Worm (Caenorhabditis elegans) whole organism, mixed stage, embryonic: ENCODE results near the gene cytb-5.1.

Experiments
- bed-3 ChIP-seq: fragments of 200-800 bp; sonication (Bioruptor generic); optimal IDR thresholded peaks from 3 replicates; lab custom pipeline; 2018; ENCODE audit warnings: mild to moderate bottlenecking, missing genetic modification characterization, moderate library complexity, missing compliant biosample characterization
- elt-3 ChIP-seq: fragments of 150-350 bp; optimal IDR thresholded peaks from 2 replicates; lab custom pipeline; 2014; ENCODE audit warnings: missing biosample characterization, missing genetic modification characterization
- lsy-2 ChIP-seq: fragments of 150-350 bp; optimal IDR thresholded peaks from 2 replicates; lab custom pipeline; 2014; ENCODE audit warnings: missing biosample characterization, missing genetic modification characterization
- mls-2 ChIP-seq: sonication (generic microtip); optimal IDR thresholded peaks from 2 replicates; lab custom pipeline; 2016; ENCODE audit warnings: mild to moderate bottlenecking, missing genetic modification characterization, moderate library complexity, missing compliant biosample characterization
- nhr-12 ChIP-seq: fragments of 150-350 bp; optimal IDR thresholded peaks from 2 replicates; lab custom pipeline; 2014; ENCODE audit warnings: missing biosample characterization, missing genetic modification characterization
- nhr-76 ChIP-seq: sonication (generic microtip); optimal IDR thresholded peaks from 2 replicates; lab custom pipeline; 2017; ENCODE audit warnings: missing biosample characterization, missing genetic modification characterization
- ztf-11 ChIP-seq: fragments of 150-350 bp; optimal IDR thresholded peaks from 2 replicates; lab custom pipeline; 2014; ENCODE audit warnings: missing biosample characterization, missing genetic modification characterization

DNA sequence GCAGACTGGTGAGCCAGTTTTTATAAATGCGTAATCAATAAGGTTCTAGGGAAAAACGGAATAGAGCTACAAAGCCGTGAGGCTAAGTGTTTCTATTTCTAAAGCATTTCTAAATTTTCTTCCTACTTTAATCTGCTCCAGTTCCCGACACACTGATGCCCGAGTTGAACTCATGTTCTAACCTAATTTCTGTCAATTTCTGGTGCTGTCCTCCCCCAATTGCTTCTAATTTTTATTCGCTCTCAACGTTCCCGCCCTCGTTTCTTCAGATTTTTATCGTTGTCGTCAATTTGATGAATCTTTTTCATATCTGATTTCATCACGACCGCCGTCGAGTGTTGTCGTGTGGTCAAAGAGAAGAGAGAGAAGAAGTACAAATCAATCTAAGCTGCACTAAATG is 28.1 kb downstream of the cytb-5.1 start:
- TF ChIP-seq nhr-76 (tag; lab: Kevin White, UChicago), result no peak
- no peak for TF ChIP-seq elt-3 (tag; lab: Kevin White, UChicago)
- TF ChIP-seq lsy-2 (tag; lab: Kevin White, UChicago), result no peak
- TF ChIP-seq ztf-11 (tag; lab: Kevin White, UChicago), result no peak
- no peak for TF ChIP-seq bed-3 (GFP tag; lab: Kevin White, UChicago)
- TF ChIP-seq nhr-12 (tag; lab: Kevin White, UChicago), result no peak
- no peak for TF ChIP-seq mls-2
